Fruit fly (Drosophila melanogaster): ENCODE data around the gene CG31051.

DNA sequence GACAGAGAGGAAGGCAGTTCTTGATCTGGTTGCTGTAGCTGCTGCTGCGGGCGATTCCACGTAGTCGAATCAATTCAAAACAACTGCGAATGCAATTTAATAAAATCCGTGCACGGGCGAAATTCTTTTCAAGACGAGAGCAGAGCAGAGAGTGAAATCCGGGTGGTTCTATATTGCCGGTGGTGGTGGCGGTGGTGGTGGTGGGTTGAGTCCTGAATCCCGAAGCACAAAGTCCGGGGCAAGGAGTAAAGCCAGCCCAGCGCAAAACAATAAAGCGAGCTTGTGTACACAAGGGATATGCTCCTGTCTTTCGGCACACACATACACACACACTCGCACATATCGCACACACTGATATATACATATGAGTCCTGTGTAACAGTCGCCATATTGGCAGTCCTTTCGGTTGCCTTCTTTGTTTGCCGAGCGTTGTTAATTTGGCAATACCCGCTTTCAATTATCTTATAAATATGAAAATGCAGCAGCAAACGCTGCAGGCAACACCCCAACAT lies 41.1 kb upstream of the CG31051 start:
- TF ChIP-seq rn (GFP tag; IDR thresholded peaks at IDR 0.05), result no peak
- no peak for TF ChIP-seq EcR (GFP tag; optimal IDR thresholded peaks at IDR 0.05)
- TF ChIP-seq CG17806 (tag; optimal IDR thresholded peaks at IDR 0.05), result no peak
- no peak for TF ChIP-seq CG9948 (tag; optimal IDR thresholded peaks at IDR 0.05)
- no peak for TF ChIP-seq CG8159 (tag; optimal IDR thresholded peaks at IDR 0.05)
- TF ChIP-seq fd96Ca (GFP tag; IDR thresholded peaks at IDR 0.05), result no peak
- TF ChIP-seq Pif1B (GFP tag; optimal IDR thresholded peaks at IDR 0.05), result no peak

Measured in whole organism, pupa.